Fruit fly (Drosophila melanogaster): Measurements from ENCODE around the gene CG5800.
A peak's percentile ranks its signal among the peaks of the same experiment; 100 is the strongest.

dm6 chrX:17651998-17652738 lies 16.1 kb downstream of the CG5800 start, which contains the start of gene RhoGAPp190:
- no peak for TF ChIP-seq CG9705 (GFP tag; optimal IDR thresholded peaks at IDR 0.05)
- peak; percentile 60 for TF ChIP-seq Dif (GFP tag; optimal IDR thresholded peaks at IDR 0.05; ENCODE audit: partially characterized antibody)
- TF ChIP-seq Dfd (GFP tag; optimal IDR thresholded peaks at IDR 0.05): no peak
- no peak for TF ChIP-seq ey (GFP tag; optimal IDR thresholded peaks at IDR 0.05)
- TF ChIP-seq Rel (GFP tag; optimal IDR thresholded peaks at IDR 0.05): no peak
- peak; percentile 77 for TF ChIP-seq Rel (tag; optimal IDR thresholded peaks at IDR 0.05)
- no peak for TF ChIP-seq Sp1 (GFP tag; optimal IDR thresholded peaks at IDR 0.05)
- TF ChIP-seq usp (GFP tag; optimal IDR thresholded peaks at IDR 0.05): no peak
- TF ChIP-seq rgr (GFP tag; optimal IDR thresholded peaks at IDR 0.05): no peak
- TF ChIP-seq fru (GFP tag; optimal IDR thresholded peaks at IDR 0.05): no peak
- TF ChIP-seq N (GFP tag; optimal IDR thresholded peaks at IDR 0.05): peak; percentile 79
- no peak for TF ChIP-seq dsf (GFP tag; optimal IDR thresholded peaks at IDR 0.05; ENCODE audit: borderline replicate concordance)
- TF ChIP-seq Jra (GFP tag; optimal IDR thresholded peaks at IDR 0.05): no peak

Measured in whole organism, wandering third instar larva.